Worm (Caenorhabditis elegans) whole organism, L4 larva: ENCODE measurements around the gene egl-5.
A peak's percentile ranks its signal among the peaks of the same experiment; 100 is the strongest.

Experiments
- F37D6.2 ChIP-seq: sonication (generic microtip); optimal IDR thresholded peaks from 2 replicates; lab custom pipeline; 2016; ENCODE audit warnings: mild to moderate bottlenecking, missing genetic modification characterization, missing compliant biosample characterization
- R02D3.7 ChIP-seq: fragments of 150-350 bp; sonication (generic microtip); optimal IDR thresholded peaks from 3 replicates; lab custom pipeline; 2014; ENCODE audit warnings: missing biosample characterization, missing genetic modification characterization
- T20F7.1 ChIP-seq: fragments of 200-800 bp; sonication (Bioruptor generic); optimal IDR thresholded peaks from 2 replicates; lab custom pipeline; 2018; ENCODE audit warnings: mild to moderate bottlenecking, missing genetic modification characterization, missing compliant biosample characterization
- T26A8.4 ChIP-seq: fragments of 200-800 bp; sonication (Bioruptor generic); IDR thresholded peaks from 2 replicates; pipeline ENCODE4 v1.3.6; 2022; ENCODE audit warnings: missing genetic modification characterization, missing compliant biosample characterization
- Y105C5A.15 ChIP-seq: fragments of 200-800 bp; sonication (Bioruptor generic); IDR thresholded peaks from 2 replicates; pipeline ENCODE4 v1.3.6; 2022; ENCODE audit warnings: missing genetic modification characterization, missing compliant biosample characterization
- Y48G9A.11 ChIP-seq: fragments of 200-800 bp; sonication (Bioruptor generic); IDR thresholded peaks from 2 replicates; pipeline ENCODE4 v1.3.6; 2022; ENCODE audit warnings: missing genetic modification reagents, missing genetic modification characterization, missing compliant biosample characterization
- ceh-28 ChIP-seq: fragments of 150-350 bp; optimal IDR thresholded peaks from 2 replicates; lab custom pipeline; 2014; ENCODE audit warnings: missing biosample characterization, missing genetic modification reagents, missing genetic modification characterization
- ceh-44 ChIP-seq: fragments of 200-800 bp; sonication (Bioruptor generic); IDR thresholded peaks from 2 replicates; pipeline ENCODE4 v1.3.6; 2022; ENCODE audit warnings: missing genetic modification reagents, missing genetic modification characterization, missing compliant biosample characterization
- daf-12 ChIP-seq: fragments of 150-350 bp; optimal IDR thresholded peaks from 2 replicates; lab custom pipeline; 2014; ENCODE audit warnings: missing biosample characterization, missing genetic modification reagents, missing genetic modification characterization
- daf-16 ChIP-seq, 3 experiments: sonication (generic microtip); optimal IDR thresholded peaks; 2 replicates each; lab custom pipeline; 2016 to 2017; ENCODE audit warnings: missing genetic modification characterization in 3 of 3, missing genetic modification reagents in 3 of 3, mild to moderate bottlenecking in 2 of 3, missing compliant biosample characterization in 2 of 3, missing biosample characterization in 1 of 3, moderate library complexity in 1 of 3
- dpl-1 ChIP-seq: fragments of 150-350 bp; optimal IDR thresholded peaks from 2 replicates; lab custom pipeline; 2014; ENCODE audit warnings: missing biosample characterization, missing genetic modification reagents, missing genetic modification characterization
- gei-8 ChIP-seq: fragments of 200-800 bp; sonication (Bioruptor generic); optimal IDR thresholded peaks from 2 replicates; lab custom pipeline; 2018; ENCODE audit warnings: mild to moderate bottlenecking, missing genetic modification characterization, missing compliant biosample characterization
- hlh-30 ChIP-seq: sonication (generic microtip); optimal IDR thresholded peaks from 2 replicates; lab custom pipeline; 2017; ENCODE audit warnings: antibody characterized with exemption, mild to moderate bottlenecking, missing genetic modification characterization, missing compliant biosample characterization; ENCODE audit not compliant: insufficient read depth
- hmg-1.1 ChIP-seq: fragments of 200-800 bp; sonication (Bioruptor generic); IDR thresholded peaks from 2 replicates; pipeline ENCODE4 v1.3.6; 2022; ENCODE audit warnings: missing genetic modification reagents, missing genetic modification characterization, missing compliant biosample characterization
- lin-13 ChIP-seq: fragments of 150-350 bp; optimal IDR thresholded peaks from 2 replicates; lab custom pipeline; 2014; ENCODE audit warnings: missing biosample characterization, missing genetic modification reagents, missing genetic modification characterization
- lsy-2 ChIP-seq, 2 experiments: fragments of 150-350 bp in 1 of 2; sonication (generic microtip) in 1 of 2; optimal IDR thresholded peaks; 2 replicates each; lab custom pipeline; 2014 to 2017; ENCODE audit warnings: missing biosample characterization in 2 of 2, missing genetic modification characterization in 2 of 2
- madf-9 ChIP-seq: fragments of 200-800 bp; sonication (Bioruptor generic); conservative IDR thresholded peaks from 2 replicates; pipeline ENCODE4 v1.3.6; 2022; ENCODE audit warnings: missing genetic modification reagents, missing genetic modification characterization, missing compliant biosample characterization
- mes-2 ChIP-seq: sonication (generic microtip); optimal IDR thresholded peaks from 2 replicates; lab custom pipeline; 2016; ENCODE audit warnings: missing genotype, mild to moderate bottlenecking, missing genetic modification characterization, missing compliant biosample characterization; ENCODE audit not compliant: poor library complexity, severe bottlenecking
- nhr-11 ChIP-seq: fragments of 150-350 bp; optimal IDR thresholded peaks from 2 replicates; lab custom pipeline; 2014; ENCODE audit warnings: missing biosample characterization, missing genetic modification characterization
- nhr-111 ChIP-seq: fragments of 200-800 bp; sonication (Bioruptor generic); optimal IDR thresholded peaks from 2 replicates; lab custom pipeline; 2018; ENCODE audit warnings: mild to moderate bottlenecking, missing genetic modification characterization, missing compliant biosample characterization
- nhr-237 ChIP-seq: sonication (generic microtip); optimal IDR thresholded peaks from 2 replicates; lab custom pipeline; 2017; ENCODE audit warnings: missing biosample characterization, missing genetic modification characterization
- nhr-28 ChIP-seq: fragments of 150-350 bp; optimal IDR thresholded peaks from 2 replicates; lab custom pipeline; 2014; ENCODE audit warnings: missing biosample characterization, missing genetic modification characterization
- nhr-6 ChIP-seq: fragments of 150-350 bp; optimal IDR thresholded peaks from 2 replicates; lab custom pipeline; 2014; ENCODE audit warnings: missing biosample characterization, missing genetic modification characterization
- rbr-2 ChIP-seq: sonication (generic microtip); optimal IDR thresholded peaks from 2 replicates; lab custom pipeline; 2016; ENCODE audit warnings: missing genotype, missing genetic modification characterization, missing compliant biosample characterization
- snpc-1.2 ChIP-seq: fragments of 200-800 bp; sonication (Bioruptor generic); IDR thresholded peaks from 2 replicates; pipeline ENCODE4 v1.3.6; 2022; ENCODE audit warnings: missing genetic modification reagents, missing genetic modification characterization, missing compliant biosample characterization
- snpc-4 ChIP-seq: fragments of 150-350 bp; optimal IDR thresholded peaks from 2 replicates; lab custom pipeline; 2014; ENCODE audit warnings: missing biosample characterization, missing genetic modification characterization
- spr-1 ChIP-seq: sonication (generic microtip); optimal IDR thresholded peaks from 2 replicates; lab custom pipeline; 2016; ENCODE audit warnings: mild to moderate bottlenecking, missing genetic modification characterization, missing compliant biosample characterization
- spr-3 ChIP-seq: fragments of 200-800 bp; sonication (Bioruptor generic); optimal IDR thresholded peaks from 2 replicates; lab custom pipeline; 2018; ENCODE audit warnings: mild to moderate bottlenecking, missing genetic modification characterization, missing compliant biosample characterization
- unc-130 ChIP-seq: sonication (generic microtip); optimal IDR thresholded peaks from 2 replicates; lab custom pipeline; 2016; ENCODE audit warnings: missing genetic modification reagents, missing genetic modification characterization, missing compliant biosample characterization
- zip-11 ChIP-seq: fragments of 200-800 bp; sonication (Bioruptor generic); IDR thresholded peaks from 2 replicates; pipeline ENCODE4 v1.3.6; 2022; ENCODE audit warnings: missing genetic modification characterization, missing compliant biosample characterization
- ztf-11 ChIP-seq: fragments of 150-350 bp; optimal IDR thresholded peaks from 2 replicates; lab custom pipeline; 2014; ENCODE audit warnings: missing biosample characterization, missing genetic modification characterization

egl-5 gene

DNA sequence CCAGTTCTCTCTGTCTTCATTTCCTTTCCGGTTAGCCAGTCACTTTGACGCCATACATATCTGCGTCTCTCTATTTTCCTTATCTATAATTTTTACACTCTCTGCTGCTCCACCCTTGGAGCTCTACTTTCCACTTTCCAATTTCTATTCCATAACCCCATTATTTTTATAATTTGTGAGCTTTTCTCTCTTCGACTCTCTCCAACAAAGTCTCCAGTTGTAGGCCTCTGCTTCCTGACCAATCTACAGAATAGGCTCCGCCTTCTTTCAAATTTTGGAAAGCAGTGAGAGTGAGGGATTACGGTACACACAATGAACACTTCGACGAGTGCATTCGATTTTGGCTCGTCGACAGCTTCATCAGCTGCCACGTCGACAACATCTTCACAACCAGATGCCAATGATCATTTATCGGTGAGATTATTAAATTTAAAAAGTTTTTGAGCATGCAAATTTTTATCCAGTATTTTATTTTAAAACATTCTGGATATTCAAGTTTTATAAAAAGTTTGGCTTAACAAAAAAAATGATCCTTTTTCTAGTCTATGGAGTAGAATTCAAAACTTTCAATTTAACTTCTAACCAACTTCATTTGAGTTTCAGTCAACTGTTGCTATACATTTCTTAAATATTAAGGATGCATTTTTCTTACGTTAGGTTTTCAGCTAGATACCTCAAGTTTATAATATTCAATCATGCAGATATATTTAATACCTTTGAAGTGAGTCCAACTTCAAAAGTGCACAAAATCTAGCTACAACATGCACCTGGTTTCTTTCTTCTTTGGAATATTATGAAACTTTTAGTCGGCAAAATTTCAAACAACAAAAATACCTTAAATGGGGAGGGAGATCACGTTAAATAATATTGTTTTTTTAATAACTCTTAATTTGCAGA, at the start of gene egl-5:
Gene egl-5, plus strand, starts transcription at position 216 of the 897 bp plus-strand sequence.
- no peak for TF ChIP-seq zip-11 (GFP tag; lab: Robert Waterston, UW)
- no peak for TF ChIP-seq spr-3 (GFP tag; lab: Kevin White, UChicago)
- peak; percentile 100 for TF ChIP-seq nhr-6 (tag; lab: Kevin White, UChicago)
- no peak for TF ChIP-seq T26A8.4
- TF ChIP-seq nhr-11 (tag; lab: Kevin White, UChicago) = no peak
- no peak for TF ChIP-seq Y48G9A.11 (GFP tag; lab: Robert Waterston, UW)
- TF ChIP-seq daf-12 (tag; lab: Kevin White, UChicago) = no peak
- no peak for TF ChIP-seq nhr-28
- TF ChIP-seq, all 104 proteins: peak for 1

DNA sequence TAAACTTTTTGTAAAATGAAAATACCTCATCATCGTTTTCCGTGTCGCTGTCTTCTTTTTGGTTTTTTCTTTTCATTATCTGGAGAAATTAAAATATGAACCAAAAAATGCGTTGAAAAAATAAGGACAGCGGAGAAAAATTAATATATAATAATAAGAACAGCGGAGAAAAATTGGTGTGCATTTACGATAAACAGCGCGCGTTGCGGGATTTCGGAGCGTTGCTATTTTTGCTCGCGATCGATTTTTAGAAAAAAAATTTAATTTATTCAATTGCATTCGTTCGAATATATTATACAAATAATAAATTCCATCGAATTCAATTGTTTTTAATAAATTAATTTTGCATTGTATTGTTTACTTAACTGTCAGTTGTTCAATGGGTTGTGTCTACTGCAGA, 48.2 kb upstream of the egl-5 start, which contains the start of gene ZK686.2:
Gene ZK686.2, minus strand, starts transcription at position 79 of the 400 bp plus-strand sequence.
- TF ChIP-seq T20F7.1 (GFP tag; lab: Kevin White, UChicago) (peak; percentile 93), rbr-2 (tag; lab: Kevin White, UChicago) (peak; percentile 2), hlh-30 (tag; lab: Kevin White, UChicago) (peak; percentile 1), Y48G9A.11 (GFP tag; lab: Robert Waterston, UW) (peak; percentile 93), lsy-2 (tag; optimal IDR thresholded peaks at IDR 0.05; lab: Kevin White, UChicago) (peak in 1 of 2 experiments; percentile 73), nhr-237 (no peak), daf-12 (tag; lab: Kevin White, UChicago) (no peak), ceh-28 (tag; lab: Kevin White, UChicago) (no peak), R02D3.7 (tag; lab: Kevin White, UChicago) (peak; percentile 60), mes-2 (peak; percentile 67), daf-16 (GFP tag; optimal IDR thresholded peaks at IDR 0.05; lab: Kevin White, UChicago) (no peak), daf-16 (tag; optimal IDR thresholded peaks at IDR 0.05; lab: Kevin White, UChicago) (peak; percentile 13), dpl-1 (GFP tag; lab: Kevin White, UChicago) (peak; percentile 19)

DNA sequence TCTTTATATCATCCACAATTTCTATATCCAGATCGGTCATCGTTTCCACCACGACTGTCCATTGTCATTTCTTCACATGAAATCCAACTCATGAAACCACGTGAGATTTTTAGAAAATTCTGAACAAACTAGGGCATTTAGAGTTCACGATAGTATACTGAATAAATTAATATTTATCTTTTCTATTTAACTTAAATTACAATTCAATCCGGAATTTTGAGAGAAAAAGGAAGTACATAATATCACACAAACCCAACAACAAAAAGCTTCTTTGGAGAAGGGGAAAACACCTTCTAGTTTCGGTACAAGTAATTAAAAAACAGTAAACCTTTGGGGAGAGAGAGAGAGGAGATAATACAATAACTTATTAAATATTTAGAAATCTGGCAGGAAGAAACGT, 46.8 kb upstream of the egl-5 start, which contains the start of gene ZK686.5:
Gene ZK686.5, minus strand, starts transcription at position 101 of the 400 bp plus-strand sequence.
- TF ChIP-seq ceh-28 (tag; lab: Kevin White, UChicago) = no peak
- TF ChIP-seq mes-2 = no peak
- TF ChIP-seq madf-9 (GFP tag; lab: Robert Waterston, UW) = no peak
- TF ChIP-seq spr-1 (tag; lab: Kevin White, UChicago) = no peak
- TF ChIP-seq ztf-11 (tag; lab: Kevin White, UChicago) = no peak
- no peak for TF ChIP-seq lin-13
- TF ChIP-seq F37D6.2 (tag; lab: Kevin White, UChicago) = no peak
- no peak for TF ChIP-seq nhr-111
- TF ChIP-seq Y105C5A.15 (GFP tag; lab: Robert Waterston, UW) = no peak

DNA sequence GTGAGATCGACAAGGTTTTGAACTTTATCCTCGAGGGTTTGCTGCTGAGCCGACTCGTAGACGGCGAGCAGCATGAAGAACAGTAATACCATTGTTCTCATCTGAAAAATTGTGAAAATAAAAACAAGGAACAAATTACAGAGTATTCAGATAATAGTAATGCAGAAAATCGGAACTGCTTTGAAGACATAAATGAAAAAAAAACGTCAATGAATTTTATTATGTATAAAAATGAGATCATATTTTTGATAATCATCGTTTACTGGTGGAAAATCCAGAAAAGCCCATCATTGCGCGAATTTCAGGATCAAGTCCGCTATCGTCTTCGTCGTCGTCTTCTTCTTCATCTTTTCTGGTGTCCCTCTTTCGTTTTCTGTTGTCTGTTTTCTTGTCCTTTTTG, 45.2 kb upstream of the egl-5 start, which contains the start of gene ZK686.3:
Gene ZK686.3, minus strand, starts transcription at position 101 of the 400 bp plus-strand sequence.
- TF ChIP-seq unc-130 (GFP tag; lab: Kevin White, UChicago) (no peak), gei-8 (GFP tag; lab: Kevin White, UChicago) (no peak), R02D3.7 (tag; lab: Kevin White, UChicago) (no peak), ceh-44 (no peak), hmg-1.1 (GFP tag; lab: Robert Waterston, UW) (no peak), snpc-1.2 (GFP tag; lab: Robert Waterston, UW) (no peak), snpc-4 (tag; lab: Kevin White, UChicago) (no peak), F37D6.2 (tag; lab: Kevin White, UChicago) (no peak)
